Fruit fly (Drosophila melanogaster) whole organism, pupa: ENCODE measurements around the gene D12.

Experiments used
- CG10348 ChIP-seq: fragments of 200-800 bp; sonication (Bioruptor generic); IDR thresholded peaks from 2 replicates; pipeline ENCODE4 v1.3.6; 2022; ENCODE audit warnings: missing biosample characterization, missing genetic modification characterization
- CG12605 ChIP-seq: fragments of 200-800 bp; sonication (Bioruptor generic); IDR thresholded peaks from 2 replicates; pipeline ENCODE4 v1.3.6; 2022; ENCODE audit warnings: missing biosample characterization, missing genetic modification characterization
- CG13204 ChIP-seq: fragments of 200-800 bp; sonication (Bioruptor generic); optimal IDR thresholded peaks from 2 replicates; lab custom pipeline; 2018; ENCODE audit warnings: missing biosample characterization, mild to moderate bottlenecking, missing genetic modification characterization, moderate library complexity
- CG14655 ChIP-seq: fragments of 200-800 bp; sonication (Bioruptor generic); optimal IDR thresholded peaks from 3 replicates; lab custom pipeline; 2017; ENCODE audit warnings: mild to moderate bottlenecking, missing biosample characterization, missing genetic modification reagents, missing genetic modification characterization
- CG15710 ChIP-seq: fragments of 200-800 bp; sonication (Bioruptor generic); optimal IDR thresholded peaks from 2 replicates; lab custom pipeline; 2018; ENCODE audit warnings: missing biosample characterization, mild to moderate bottlenecking, missing genetic modification characterization, moderate library complexity
- CG17806 ChIP-seq: fragments of 200-800 bp; sonication (Bioruptor generic); optimal IDR thresholded peaks from 2 replicates; lab custom pipeline; 2018; ENCODE audit warnings: missing biosample characterization, mild to moderate bottlenecking, missing genetic modification characterization, moderate library complexity
- CG32121 ChIP-seq: fragments of 200-800 bp; sonication (Bioruptor generic); IDR thresholded peaks from 2 replicates; pipeline ENCODE4 v1.3.6; 2022; ENCODE audit warnings: missing biosample characterization, missing genetic modification characterization
- CG34367 ChIP-seq: fragments of 200-800 bp; sonication (Bioruptor generic); optimal IDR thresholded peaks from 2 replicates; lab custom pipeline; 2018; ENCODE audit warnings: missing biosample characterization, mild to moderate bottlenecking, missing genetic modification characterization
- CG4496 ChIP-seq: fragments of 200-800 bp; sonication (Bioruptor generic); IDR thresholded peaks from 3 replicates; pipeline ENCODE4 v1.3.6; 2022; ENCODE audit warnings: missing biosample characterization, missing genetic modification characterization
- CG8159 ChIP-seq: fragments of 200-800 bp; sonication (Bioruptor generic); optimal IDR thresholded peaks from 3 replicates; lab custom pipeline; 2018; ENCODE audit warnings: missing biosample characterization, mild to moderate bottlenecking, missing genetic modification characterization, moderate library complexity
- CG8301 ChIP-seq: fragments of 200-800 bp; sonication (Bioruptor generic); optimal IDR thresholded peaks from 2 replicates; lab custom pipeline; 2018; ENCODE audit warnings: missing biosample characterization, mild to moderate bottlenecking, missing genetic modification characterization
- CG9948 ChIP-seq: fragments of 200-800 bp; sonication (Bioruptor generic); optimal IDR thresholded peaks from 2 replicates; lab custom pipeline; 2018; ENCODE audit warnings: missing biosample characterization, mild to moderate bottlenecking, missing genetic modification characterization, moderate library complexity
- D1 ChIP-seq: fragments of 200-800 bp; sonication (Bioruptor generic); optimal IDR thresholded peaks from 2 replicates; lab custom pipeline; 2018; ENCODE audit warnings: missing biosample characterization, mild to moderate bottlenecking, missing genetic modification characterization, moderate library complexity
- EcR ChIP-seq: fragments of 200-800 bp; sonication (Bioruptor generic); optimal IDR thresholded peaks from 3 replicates; lab custom pipeline; 2019; ENCODE audit warnings: missing biosample characterization, missing genetic modification characterization, mild to moderate bottlenecking, moderate library complexity, missing genetic modification reagents
- Ets98B ChIP-seq: fragments of 200-800 bp; sonication (Bioruptor generic); IDR thresholded peaks from 2 replicates; pipeline ENCODE4 v1.3.6; 2022; ENCODE audit warnings: missing biosample characterization, missing genetic modification characterization
- Pif1A ChIP-seq: fragments of 200-800 bp; sonication (Bioruptor generic); optimal IDR thresholded peaks from 3 replicates; lab custom pipeline; 2016; ENCODE audit warnings: missing biosample characterization, missing genetic modification characterization
- Pif1B ChIP-seq: fragments of 200-800 bp; sonication (Bioruptor generic); optimal IDR thresholded peaks from 3 replicates; lab custom pipeline; 2016; ENCODE audit warnings: missing biosample characterization, missing genetic modification characterization
- Snoo ChIP-seq: fragments of 200-800 bp; sonication (Bioruptor generic); optimal IDR thresholded peaks from 3 replicates; lab custom pipeline; 2017; ENCODE audit warnings: missing biosample characterization, mild to moderate bottlenecking, missing genetic modification characterization, inconsistent platforms
- fd96Ca ChIP-seq: fragments of 200-800 bp; sonication (Bioruptor generic); IDR thresholded peaks from 3 replicates; pipeline ENCODE4 v1.3.6; 2022; ENCODE audit warnings: missing biosample characterization, missing genetic modification characterization
- gl ChIP-seq: fragments of 200-800 bp; sonication (Bioruptor generic); optimal IDR thresholded peaks from 2 replicates; lab custom pipeline; 2018; ENCODE audit warnings: missing biosample characterization, mild to moderate bottlenecking, missing genetic modification characterization
- rn ChIP-seq: fragments of 200-800 bp; sonication (Bioruptor generic); IDR thresholded peaks from 2 replicates; pipeline ENCODE4 v1.3.6; 2022; ENCODE audit warnings: missing biosample characterization, missing genetic modification characterization

D12 gene

DNA sequence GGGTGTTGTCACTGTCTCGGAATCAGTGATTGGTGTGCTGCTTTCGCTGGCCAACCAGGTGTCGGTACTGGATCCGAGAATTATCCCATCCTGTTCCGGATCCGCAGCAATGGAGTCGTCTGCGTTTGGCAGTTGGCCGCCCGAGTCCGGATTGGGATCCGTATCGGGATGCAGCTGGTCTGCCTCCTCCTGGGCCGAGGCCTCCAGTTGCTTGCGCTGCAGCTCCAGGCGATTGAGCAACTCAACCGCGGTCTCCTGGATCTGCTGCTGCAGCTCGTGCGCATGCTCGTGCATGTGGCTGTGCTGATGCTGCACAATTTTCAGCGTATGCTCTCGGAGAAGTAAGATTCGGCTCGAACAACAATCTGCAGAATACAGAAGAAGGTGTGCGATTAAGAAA lies 5.0 kb downstream of the D12 start:
- TF ChIP-seq CG8301 (tag; lab: Kevin White, UChicago) (no peak), CG10348 (GFP tag; lab: Robert Waterston, UW) (no peak), Pif1B (no peak), Ets98B (GFP tag; lab: Robert Waterston, UW) (no peak)

DNA sequence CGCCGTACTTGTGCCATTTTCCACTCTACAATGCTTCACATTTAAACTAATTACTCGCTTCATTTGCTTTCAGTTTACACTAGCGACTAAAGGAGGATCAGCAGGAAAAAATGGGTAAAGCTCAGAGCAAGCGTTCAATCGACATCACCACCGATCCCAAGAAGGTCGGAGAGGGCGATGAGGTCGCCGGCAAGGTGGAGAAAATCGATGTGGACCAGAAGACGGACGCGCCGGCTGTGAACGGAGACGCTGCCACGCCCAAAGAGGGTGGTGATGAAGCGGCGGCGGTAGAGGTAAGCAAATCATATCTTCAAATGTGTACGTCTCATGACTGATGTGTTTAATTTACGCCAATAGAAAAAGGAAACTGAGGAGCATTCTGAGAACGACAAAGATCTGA lies 10.4 kb downstream of the D12 start:
- TF ChIP-seq rn (GFP tag; lab: Robert Waterston, UW), result no peak
- TF ChIP-seq CG13204 (GFP tag; lab: Kevin White, UChicago), result no peak
- TF ChIP-seq CG4496 (GFP tag; lab: Robert Waterston, UW), result no peak
- TF ChIP-seq CG12605 (GFP tag; lab: Robert Waterston, UW), result no peak
- no peak for TF ChIP-seq Pif1B
- TF ChIP-seq, all 21 proteins: peak for 0

DNA sequence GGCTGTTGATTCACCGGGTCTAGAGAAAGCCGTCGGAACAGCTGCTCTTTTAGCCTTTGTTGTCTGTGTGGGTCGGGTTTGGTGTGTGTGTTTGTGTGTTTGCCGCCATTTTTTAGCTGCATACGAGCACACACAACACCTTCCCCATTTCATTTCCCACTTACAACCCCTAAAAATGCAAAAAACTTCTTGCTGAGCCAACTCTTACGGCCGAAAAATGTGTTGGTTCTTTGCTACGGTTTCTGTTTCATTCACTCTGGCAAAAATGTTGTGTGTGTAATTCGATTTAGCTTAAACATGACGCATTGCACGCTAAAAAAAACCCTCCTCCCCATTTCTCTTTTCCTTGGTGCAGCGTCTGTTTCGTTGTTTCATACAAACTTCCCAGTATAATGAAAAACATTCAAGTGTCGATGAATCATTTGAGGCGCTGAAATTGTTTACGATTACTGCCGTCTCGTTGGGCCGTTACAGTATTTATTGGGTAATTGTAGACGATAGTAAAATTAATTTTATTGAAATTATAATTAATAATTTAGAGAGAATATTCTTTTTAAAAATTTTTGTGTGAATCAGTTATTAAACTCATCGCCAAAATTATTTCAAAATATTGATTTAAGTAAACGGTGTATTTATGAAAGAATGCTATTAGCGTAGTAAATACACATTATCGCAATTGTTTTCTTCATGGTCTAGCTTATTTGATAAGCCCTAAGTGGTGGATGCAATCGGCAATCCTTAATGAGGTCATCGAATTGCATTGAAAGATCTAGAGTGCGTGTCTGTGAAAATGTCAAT lies 11.0 kb downstream of the D12 start:
- TF ChIP-seq CG32121 (no peak), CG14655 (GFP tag; lab: Kevin White, UChicago) (no peak), CG17806 (no peak), Pif1A (GFP tag; lab: Kevin White, UChicago) (no peak), CG8159 (tag; lab: Kevin White, UChicago) (no peak), Pif1B (no peak), CG4496 (GFP tag; lab: Robert Waterston, UW) (no peak), Ets98B (GFP tag; lab: Robert Waterston, UW) (no peak)
- TF ChIP-seq, all 21 proteins: peak for 0

DNA sequence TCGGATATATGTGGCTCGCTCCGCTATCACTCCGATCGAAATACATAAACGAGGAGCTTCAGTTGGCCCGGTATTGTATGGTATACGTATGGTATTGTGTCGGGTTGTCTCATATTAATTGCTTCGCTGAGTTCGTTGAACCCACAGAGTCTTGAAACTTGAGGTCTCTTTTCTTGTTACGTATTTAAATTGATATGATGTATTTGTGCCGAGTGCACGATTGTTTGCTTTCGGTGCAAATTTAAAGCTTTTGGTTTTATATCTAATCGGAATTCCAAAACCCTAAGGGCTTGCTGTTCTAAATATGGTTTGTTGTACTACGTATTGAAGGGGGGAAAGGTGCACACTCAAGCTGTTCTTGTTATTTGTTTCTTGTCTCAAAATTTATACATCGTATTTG lies 12.0 kb downstream of the D12 start:
- no peak for TF ChIP-seq Ets98B (GFP tag; lab: Robert Waterston, UW)
- TF ChIP-seq EcR (GFP tag; lab: Kevin White, UChicago), result peak; percentile 72

DNA sequence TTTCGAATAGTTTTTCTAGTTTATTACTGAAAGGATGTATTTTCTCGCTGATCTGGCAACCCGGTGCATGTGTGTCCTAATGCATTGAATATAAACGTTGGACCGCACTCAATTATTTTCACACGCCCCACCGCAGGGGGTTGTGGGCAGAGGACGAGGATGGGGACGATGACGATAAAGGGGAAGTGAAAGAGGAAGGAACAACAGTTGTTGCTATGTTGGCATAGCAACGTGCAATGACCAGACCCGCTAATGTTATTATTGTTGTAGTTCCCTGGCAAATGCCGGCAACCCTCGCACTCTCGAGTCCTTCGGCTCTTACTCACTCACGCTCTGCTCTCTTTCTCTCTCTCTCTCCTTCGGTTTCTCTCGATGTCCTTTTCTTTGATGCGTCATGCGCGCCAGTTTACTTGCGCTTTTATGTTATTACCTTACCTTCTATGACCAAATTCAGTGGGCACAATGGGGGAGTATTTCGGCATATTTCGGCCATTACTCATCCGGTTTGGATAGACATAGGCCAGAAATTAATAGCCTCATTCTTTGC lies 12.4 kb downstream of the D12 start:
- TF ChIP-seq CG4496 (GFP tag; lab: Robert Waterston, UW) (no peak), Pif1A (GFP tag; lab: Kevin White, UChicago) (no peak), Snoo (tag; lab: Kevin White, UChicago) (no peak), CG15710 (tag; lab: Kevin White, UChicago) (no peak), CG10348 (GFP tag; lab: Robert Waterston, UW) (no peak), CG34367 (tag; lab: Kevin White, UChicago) (no peak), CG13204 (GFP tag; lab: Kevin White, UChicago) (no peak), D1 (tag; lab: Kevin White, UChicago) (no peak), gl (tag; lab: Kevin White, UChicago) (no peak), EcR (GFP tag; lab: Kevin White, UChicago) (no peak), CG32121 (no peak), CG17806 (no peak), Pif1B (no peak), CG8159 (tag; lab: Kevin White, UChicago) (no peak), CG12605 (GFP tag; lab: Robert Waterston, UW) (no peak), rn (GFP tag; lab: Robert Waterston, UW) (no peak)

DNA sequence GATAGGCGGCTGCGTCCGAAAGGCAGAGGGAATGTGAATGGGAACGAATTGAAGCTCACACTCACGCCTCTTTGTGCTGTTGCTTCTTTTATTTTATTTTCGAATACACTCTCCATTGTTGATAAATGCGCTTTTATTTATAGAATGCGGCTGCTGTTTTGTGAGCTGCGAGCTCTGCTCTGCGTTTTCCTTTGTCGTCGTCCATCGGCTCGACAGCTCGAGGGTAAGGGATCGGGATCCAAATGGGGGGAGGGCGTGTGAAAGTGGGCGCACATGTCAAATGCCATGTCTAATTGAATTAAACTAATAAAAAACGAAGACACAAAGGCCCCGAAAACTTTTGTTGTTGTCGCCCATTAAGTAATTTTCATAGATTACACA lies 13.1 kb downstream of the D12 start:
- TF ChIP-seq CG12605 (GFP tag; lab: Robert Waterston, UW), result no peak
- TF ChIP-seq CG32121, result no peak
- TF ChIP-seq Pif1B, result no peak
- TF ChIP-seq EcR (GFP tag; lab: Kevin White, UChicago), result peak; percentile 78
- TF ChIP-seq rn (GFP tag; lab: Robert Waterston, UW), result no peak
- no peak for TF ChIP-seq Ets98B (GFP tag; lab: Robert Waterston, UW)
- no peak for TF ChIP-seq CG15710 (tag; lab: Kevin White, UChicago)
- no peak for TF ChIP-seq CG8159 (tag; lab: Kevin White, UChicago)
- no peak for TF ChIP-seq CG34367 (tag; lab: Kevin White, UChicago)
- peak; percentile 42 for TF ChIP-seq gl (tag; lab: Kevin White, UChicago)
- TF ChIP-seq CG14655 (GFP tag; lab: Kevin White, UChicago), result no peak
- TF ChIP-seq D1 (tag; lab: Kevin White, UChicago), result no peak
- no peak for TF ChIP-seq CG8301 (tag; lab: Kevin White, UChicago)
- no peak for TF ChIP-seq CG17806
- TF ChIP-seq CG13204 (GFP tag; lab: Kevin White, UChicago), result peak; percentile 37
- no peak for TF ChIP-seq Snoo (tag; lab: Kevin White, UChicago)
- TF ChIP-seq fd96Ca (GFP tag; lab: Robert Waterston, UW), result no peak
- no peak for TF ChIP-seq Pif1A (GFP tag; lab: Kevin White, UChicago)
- no peak for TF ChIP-seq CG9948 (tag; lab: Kevin White, UChicago)
- TF ChIP-seq, all 21 proteins: peak for 3
